Worm (Caenorhabditis elegans) whole organism, L3 larva: ENCODE data around the gene C06G4.4.

ENCODE experiments used
- R02D3.7 ChIP-seq: fragments of 150-350 bp; optimal IDR thresholded peaks from 2 replicates; lab custom pipeline; 2014; ENCODE audit warnings: missing biosample characterization, missing genetic modification characterization
- ZK546.5 ChIP-seq: sonication (generic microtip); optimal IDR thresholded peaks from 2 replicates; lab custom pipeline; 2017; ENCODE audit warnings: missing biosample characterization, missing genetic modification characterization
- aly-2 ChIP-seq: fragments of 150-350 bp; optimal IDR thresholded peaks from 2 replicates; lab custom pipeline; 2014; ENCODE audit warnings: missing biosample characterization, missing genetic modification characterization
- ama-1 ChIP-seq: fragments of 150-350 bp; optimal IDR thresholded peaks from 2 replicates; lab custom pipeline; 2018
- ceh-28 ChIP-seq: fragments of 150-350 bp; optimal IDR thresholded peaks from 2 replicates; lab custom pipeline; 2014; ENCODE audit warnings: missing biosample characterization, missing genetic modification reagents, missing genetic modification characterization
- ceh-82 ChIP-seq: fragments of 150-350 bp; optimal IDR thresholded peaks from 2 replicates; lab custom pipeline; 2014; ENCODE audit warnings: missing biosample characterization, missing genetic modification characterization
- ceh-9 ChIP-seq: sonication (generic microtip); optimal IDR thresholded peaks from 2 replicates; lab custom pipeline; 2018; ENCODE audit warnings: missing biosample characterization, missing genetic modification characterization
- daf-12 ChIP-seq: fragments of 150-350 bp; optimal IDR thresholded peaks from 2 replicates; lab custom pipeline; 2014; ENCODE audit warnings: missing biosample characterization, missing genetic modification reagents, missing genetic modification characterization
- egl-27 ChIP-seq: sonication (generic microtip); optimal IDR thresholded peaks from 4 replicates; lab custom pipeline; 2017; ENCODE audit warnings: missing biosample characterization, missing genetic modification reagents, missing genetic modification characterization
- egl-5 ChIP-seq: fragments of 150-350 bp; optimal IDR thresholded peaks from 2 replicates; lab custom pipeline; 2017; ENCODE audit warnings: missing biosample characterization, missing genetic modification reagents, missing genetic modification characterization, inconsistent platforms
- elt-1 ChIP-seq: fragments of 150-350 bp; optimal IDR thresholded peaks from 2 replicates; lab custom pipeline; 2014; ENCODE audit warnings: missing biosample characterization, missing genetic modification characterization
- elt-2 ChIP-seq: sonication (generic microtip); optimal IDR thresholded peaks from 2 replicates; lab custom pipeline; 2016; ENCODE audit warnings: missing genetic modification reagents, mild to moderate bottlenecking, missing genetic modification characterization, missing compliant biosample characterization
- elt-3 ChIP-seq, 3 experiments: fragments of 150-350 bp in 1 of 3; sonication (generic microtip) in 2 of 3; optimal IDR thresholded peaks; 2 replicates in 2 of 3; 4 replicates in 1 of 3; lab custom pipeline; 2014 to 2017; ENCODE audit warnings: missing biosample characterization in 3 of 3, missing genetic modification characterization in 3 of 3
- eor-1 ChIP-seq, 2 experiments: fragments of 150-350 bp; optimal IDR thresholded peaks; 2 replicates each; lab custom pipeline; 2014 to 2018; ENCODE audit warnings: missing biosample characterization in 2 of 2, missing genetic modification characterization in 2 of 2
- fkh-10 ChIP-seq: sonication (generic microtip); optimal IDR thresholded peaks from 2 replicates; lab custom pipeline; 2017; ENCODE audit warnings: missing biosample characterization, missing genetic modification reagents, missing genetic modification characterization
- fkh-2 ChIP-seq: fragments of 150-350 bp; optimal IDR thresholded peaks from 2 replicates; lab custom pipeline; 2014; ENCODE audit warnings: missing biosample characterization, missing genetic modification reagents, missing genetic modification characterization
- fos-1 ChIP-seq: fragments of 150-350 bp; optimal IDR thresholded peaks from 2 replicates; lab custom pipeline; 2014; ENCODE audit warnings: missing biosample characterization, missing genetic modification characterization
- hmg-11 ChIP-seq: sonication (generic microtip); optimal IDR thresholded peaks from 2 replicates; lab custom pipeline; 2016; ENCODE audit warnings: missing genetic modification characterization, missing compliant biosample characterization
- jun-1 ChIP-seq: fragments of 150-350 bp; optimal IDR thresholded peaks from 2 replicates; lab custom pipeline; 2014; ENCODE audit warnings: missing biosample characterization, missing genetic modification reagents, missing genetic modification characterization
- lin-15B ChIP-seq: fragments of 150-350 bp; optimal IDR thresholded peaks from 2 replicates; lab custom pipeline; 2014; ENCODE audit warnings: missing biosample characterization, missing genetic modification characterization
- lin-39 ChIP-seq: fragments of 150-350 bp; optimal IDR thresholded peaks from 2 replicates; lab custom pipeline; 2018; ENCODE audit warnings: missing biosample characterization, missing genetic modification reagents, missing genetic modification characterization
- mdl-1 ChIP-seq: fragments of 150-350 bp; optimal IDR thresholded peaks from 2 replicates; lab custom pipeline; 2014; ENCODE audit warnings: missing biosample characterization, missing genetic modification characterization
- mml-1 ChIP-seq: fragments of 150-350 bp; sonication (generic microtip); optimal IDR thresholded peaks from 3 replicates; lab custom pipeline; 2014; ENCODE audit warnings: missing biosample characterization, missing genetic modification characterization
- nfya-1 ChIP-seq: sonication (generic microtip); optimal IDR thresholded peaks from 2 replicates; lab custom pipeline; 2017; ENCODE audit warnings: missing genetic modification characterization, mild to moderate bottlenecking, missing compliant biosample characterization, antibody characterized with exemption, moderate library complexity; ENCODE audit not compliant: insufficient read depth
- nhr-12 ChIP-seq: fragments of 150-350 bp; optimal IDR thresholded peaks from 2 replicates; lab custom pipeline; 2014; ENCODE audit warnings: missing biosample characterization, missing genetic modification characterization
- nhr-23 ChIP-seq: fragments of 150-350 bp; optimal IDR thresholded peaks from 2 replicates; lab custom pipeline; 2014; ENCODE audit warnings: missing biosample characterization, missing genetic modification reagents, missing genetic modification characterization
- nhr-237 ChIP-seq: fragments of 150-350 bp; optimal IDR thresholded peaks from 2 replicates; lab custom pipeline; 2014; ENCODE audit warnings: missing biosample characterization, missing genetic modification characterization
- nhr-25 ChIP-seq: sonication (generic microtip); optimal IDR thresholded peaks from 2 replicates; lab custom pipeline; 2017; ENCODE audit warnings: missing biosample characterization, missing genetic modification characterization
- nhr-67 ChIP-seq: fragments of 150-350 bp; optimal IDR thresholded peaks from 2 replicates; lab custom pipeline; 2014; ENCODE audit warnings: missing biosample characterization, missing genetic modification characterization
- nhr-77 ChIP-seq: fragments of 150-350 bp; optimal IDR thresholded peaks from 2 replicates; lab custom pipeline; 2014; ENCODE audit warnings: missing biosample characterization, missing genetic modification characterization
- pha-4 ChIP-seq: fragments of 150-350 bp; optimal IDR thresholded peaks from 2 replicates; lab custom pipeline; 2014; ENCODE audit warnings: missing biosample characterization, missing genetic modification reagents, missing genetic modification characterization
- pqm-1 ChIP-seq: fragments of 150-350 bp; optimal IDR thresholded peaks from 2 replicates; lab custom pipeline; 2017; ENCODE audit warnings: missing biosample characterization, missing genetic modification characterization, inconsistent platforms
- sea-2 ChIP-seq: fragments of 150-350 bp; sonication (generic microtip); optimal IDR thresholded peaks from 4 replicates; lab custom pipeline; 2014; ENCODE audit warnings: missing biosample characterization, missing genetic modification reagents, missing genetic modification characterization
- skn-1 ChIP-seq: fragments of 150-350 bp; optimal IDR thresholded peaks from 2 replicates; lab custom pipeline; 2014; ENCODE audit warnings: missing biosample characterization, missing genetic modification characterization
- snpc-4 ChIP-seq: fragments of 150-350 bp; optimal IDR thresholded peaks from 2 replicates; lab custom pipeline; 2014; ENCODE audit warnings: missing biosample characterization, missing genetic modification characterization
- tbx-2 ChIP-seq: sonication (generic microtip); optimal IDR thresholded peaks from 2 replicates; lab custom pipeline; 2016; ENCODE audit warnings: mild to moderate bottlenecking, missing genetic modification characterization, missing compliant biosample characterization
- unc-62 ChIP-seq: fragments of 150-350 bp; sonication (generic microtip); optimal IDR thresholded peaks from 4 replicates; lab custom pipeline; 2014; ENCODE audit warnings: missing biosample characterization, missing genetic modification reagents, missing genetic modification characterization
- zag-1 ChIP-seq: fragments of 150-350 bp; optimal IDR thresholded peaks from 2 replicates; lab custom pipeline; 2014; ENCODE audit warnings: missing biosample characterization, missing genetic modification characterization
- ztf-11 ChIP-seq: fragments of 150-350 bp; optimal IDR thresholded peaks from 2 replicates; lab custom pipeline; 2014; ENCODE audit warnings: missing biosample characterization, missing genetic modification characterization
- ztf-4 ChIP-seq: fragments of 150-350 bp; optimal IDR thresholded peaks from 2 replicates; lab custom pipeline; 2014; ENCODE audit warnings: missing biosample characterization, missing genetic modification characterization

C06G4.4 gene

DNA sequence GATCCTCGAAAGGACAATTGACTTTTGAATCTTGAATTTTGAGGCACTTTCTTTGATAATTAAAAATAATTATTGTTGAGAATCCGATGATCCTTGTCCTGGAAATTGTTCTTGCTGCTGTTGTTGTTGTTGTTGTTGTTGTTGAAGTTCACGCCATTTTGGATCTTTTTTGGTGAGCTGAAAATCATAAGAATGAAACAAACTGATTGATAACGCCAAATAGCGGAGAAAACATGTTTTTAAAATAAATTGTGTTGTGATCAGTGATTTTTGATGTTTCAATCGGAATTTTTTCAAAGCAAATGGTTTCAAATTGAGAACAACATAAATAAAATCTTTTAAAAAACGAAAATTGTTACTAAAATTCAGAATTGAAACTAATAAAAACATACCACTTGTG lies 39.4 kb upstream of the C06G4.4 start:
- TF ChIP-seq unc-62 (no peak), elt-1 (tag; lab: Kevin White, UChicago) (no peak), sea-2 (GFP tag; lab: Kevin White, UChicago) (no peak), skn-1 (tag; lab: Kevin White, UChicago) (no peak), nhr-77 (no peak), ztf-4 (tag; lab: Kevin White, UChicago) (no peak), fkh-10 (GFP tag; lab: Kevin White, UChicago) (no peak), zag-1 (tag; lab: Kevin White, UChicago) (no peak)

- TF ChIP-seq nfya-1 (tag; lab: Kevin White, UChicago) (no peak), snpc-4 (tag; lab: Kevin White, UChicago) (no peak), lin-39 (tag; lab: Kevin White, UChicago) (no peak), elt-2 (tag; lab: Kevin White, UChicago) (no peak), fkh-10 (GFP tag; lab: Kevin White, UChicago) (no peak), eor-1 (tag; optimal IDR thresholded peaks at IDR 0.05; lab: Kevin White, UChicago) (no peak), mdl-1 (no peak), nhr-12 (tag; lab: Kevin White, UChicago) (no peak), elt-3 (tag; optimal IDR thresholded peaks at IDR 0.05; lab: Kevin White, UChicago) (no peak), nhr-237 (tag; lab: Kevin White, UChicago) (no peak), unc-62 (no peak)
Measured at ce11 chrIII:8016438-8016837, 38.8 kb upstream of the C06G4.4 start, which contains the start of gene F44B9.5. Gene F44B9.5, minus strand, starts transcription at chrIII:8016538.

DNA sequence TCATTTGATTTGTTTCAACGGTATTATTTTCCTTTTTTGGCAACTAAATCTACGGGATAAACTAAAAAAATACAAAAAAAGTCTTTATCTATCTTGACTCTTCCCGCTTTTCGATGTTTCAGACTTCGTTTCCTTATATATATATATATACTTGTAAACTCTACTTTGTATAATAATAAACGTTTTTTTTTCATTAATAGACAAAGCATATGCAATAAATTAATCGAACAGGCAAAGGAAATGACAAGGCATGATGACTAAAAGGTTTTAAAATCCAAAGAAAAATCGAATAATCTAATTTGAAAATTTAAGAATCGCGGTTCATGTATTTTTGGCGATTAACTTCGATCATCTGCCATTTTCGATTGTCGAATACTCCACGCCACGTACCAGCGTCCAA lies 36.0 kb upstream of the C06G4.4 start:
- TF ChIP-seq zag-1 (tag; lab: Kevin White, UChicago): no peak
- no peak for TF ChIP-seq daf-12 (tag; lab: Kevin White, UChicago)
- TF ChIP-seq R02D3.7 (tag; lab: Kevin White, UChicago): no peak
- no peak for TF ChIP-seq ceh-28 (tag; lab: Kevin White, UChicago)
- no peak for TF ChIP-seq ztf-4 (tag; lab: Kevin White, UChicago)
- no peak for TF ChIP-seq egl-5
- TF ChIP-seq jun-1 (tag; lab: Kevin White, UChicago): no peak
- no peak for TF ChIP-seq nhr-23 (tag; lab: Kevin White, UChicago)
- TF ChIP-seq elt-3 (tag; optimal IDR thresholded peaks at IDR 0.05; lab: Kevin White, UChicago): no peak
- TF ChIP-seq elt-1 (tag; lab: Kevin White, UChicago): no peak
- TF ChIP-seq skn-1 (tag; lab: Kevin White, UChicago): no peak
- TF ChIP-seq snpc-4 (tag; lab: Kevin White, UChicago): no peak
- TF ChIP-seq pqm-1: no peak
- TF ChIP-seq nfya-1 (tag; lab: Kevin White, UChicago): no peak
- no peak for TF ChIP-seq sea-2 (GFP tag; lab: Kevin White, UChicago)
- TF ChIP-seq mdl-1: no peak
- TF ChIP-seq ceh-9: no peak
- no peak for TF ChIP-seq ama-1 (lab: Kevin White, UChicago)
- no peak for TF ChIP-seq fos-1

DNA sequence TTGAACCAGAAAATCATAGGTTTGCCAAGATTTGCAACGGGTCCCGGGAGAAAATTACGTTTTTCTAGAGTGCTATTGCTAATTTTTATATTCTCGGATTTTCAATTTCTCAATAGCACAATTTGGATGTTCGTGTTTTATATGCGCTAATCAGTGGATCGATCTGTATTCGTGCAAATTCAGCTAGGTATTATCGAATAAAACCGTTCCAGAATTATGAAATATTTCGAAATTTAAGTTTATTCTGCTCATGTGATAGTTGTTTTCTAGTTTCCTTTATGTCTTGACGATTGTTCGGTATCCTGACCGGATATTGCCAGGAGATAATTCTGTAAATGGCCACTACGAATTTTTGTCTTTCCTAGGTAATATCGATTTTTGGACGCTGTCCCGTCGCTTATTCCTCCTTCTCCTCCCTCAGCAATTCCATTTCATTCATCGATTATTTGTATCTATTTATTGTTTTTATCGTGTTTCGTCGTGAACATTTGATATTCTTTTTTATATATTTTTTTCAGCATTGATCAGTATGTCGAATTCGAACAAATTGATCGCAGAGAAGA lies 32.7 kb upstream of the C06G4.4 start, which contains the start of gene cit-1.2:
cit-1.2 (plus strand) TSS at position 513 of the 563 bp plus-strand sequence.
- TF ChIP-seq pha-4 (tag; lab: Kevin White, UChicago): no peak
- no peak for TF ChIP-seq egl-27 (tag; lab: Kevin White, UChicago)
- TF ChIP-seq nhr-12 (tag; lab: Kevin White, UChicago): no peak
- no peak for TF ChIP-seq nhr-67 (tag; lab: Kevin White, UChicago)
- TF ChIP-seq nfya-1 (tag; lab: Kevin White, UChicago): no peak
- TF ChIP-seq elt-3 (tag; optimal IDR thresholded peaks at IDR 0.05; lab: Kevin White, UChicago): no peak

DNA sequence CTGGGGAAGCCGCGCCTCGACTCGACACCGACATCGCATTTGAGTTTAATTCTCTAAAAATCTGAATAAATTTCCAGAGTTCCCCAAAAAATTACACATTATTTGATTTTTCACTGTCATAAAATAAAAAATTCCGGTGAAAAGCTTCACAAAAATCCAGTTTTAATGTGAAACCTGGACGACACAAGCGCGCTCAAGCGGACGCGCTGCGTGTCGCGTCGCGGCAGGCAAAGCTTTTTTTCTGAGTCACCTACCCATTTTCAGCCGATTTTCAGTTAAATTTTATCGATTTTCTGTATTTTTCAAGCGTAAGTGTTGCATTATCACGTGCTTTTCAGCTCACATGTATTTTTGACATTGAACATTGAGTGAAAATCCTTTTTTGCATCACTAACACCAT lies 32.2 kb upstream of the C06G4.4 start, which contains the start of gene cit-1.1:
cit-1.1 (minus strand) TSS at position 53 of the 400 bp plus-strand sequence.
- TF ChIP-seq lin-15B: peak; percentile 60
- peak; percentile 37 for TF ChIP-seq egl-5
- TF ChIP-seq fkh-2 (tag; lab: Kevin White, UChicago): no peak
- TF ChIP-seq pqm-1: no peak
- TF ChIP-seq ceh-82 (tag; lab: Kevin White, UChicago): no peak
- no peak for TF ChIP-seq mml-1
- TF ChIP-seq nhr-25 (tag; lab: Kevin White, UChicago): no peak
- no peak for TF ChIP-seq aly-2 (tag; lab: Kevin White, UChicago)
- no peak for TF ChIP-seq snpc-4 (tag; lab: Kevin White, UChicago)
- no peak for TF ChIP-seq ztf-11 (tag; lab: Kevin White, UChicago)
- TF ChIP-seq zag-1 (tag; lab: Kevin White, UChicago): no peak
- TF ChIP-seq elt-1 (tag; lab: Kevin White, UChicago): no peak
- TF ChIP-seq nhr-67 (tag; lab: Kevin White, UChicago): no peak
- TF ChIP-seq nhr-23 (tag; lab: Kevin White, UChicago): no peak
- TF ChIP-seq R02D3.7 (tag; lab: Kevin White, UChicago): no peak
- no peak for TF ChIP-seq skn-1 (tag; lab: Kevin White, UChicago)
- no peak for TF ChIP-seq tbx-2 (tag; lab: Kevin White, UChicago)
- TF ChIP-seq nhr-12 (tag; lab: Kevin White, UChicago): no peak
- TF ChIP-seq lin-39 (tag; lab: Kevin White, UChicago): peak; percentile 59
- TF ChIP-seq eor-1 (tag; optimal IDR thresholded peaks at IDR 0.05; lab: Kevin White, UChicago): no peak
- peak; percentile 11 for TF ChIP-seq pha-4 (tag; lab: Kevin White, UChicago)
- TF ChIP-seq nhr-77: no peak
- TF ChIP-seq mdl-1: no peak
- no peak for TF ChIP-seq ztf-4 (tag; lab: Kevin White, UChicago)
- TF ChIP-seq nfya-1 (tag; lab: Kevin White, UChicago): peak; percentile 46
- TF ChIP-seq hmg-11: peak; percentile 36
- TF ChIP-seq ZK546.5: no peak
- TF ChIP-seq sea-2 (GFP tag; lab: Kevin White, UChicago): no peak
- TF ChIP-seq jun-1 (tag; lab: Kevin White, UChicago): no peak
- TF ChIP-seq fkh-10 (GFP tag; lab: Kevin White, UChicago): no peak
